Worm (Caenorhabditis elegans): ENCODE data around the gene F13A7.14.

ce11 chrV:16429940-16430339, 28.2 kb downstream of the F13A7.14 start, which contains the start of gene str-73:
- TF ChIP-seq ztf-29 (GFP tag; IDR thresholded peaks at IDR 0.05) (no peak), flt-1 (GFP tag; IDR thresholded peaks at IDR 0.05) (no peak), ztf-23 (GFP tag; IDR thresholded peaks at IDR 0.05) (no peak)

Measured in whole organism, midembryonic.